Worm (Caenorhabditis elegans): ENCODE results near the gene nhr-288.

Gene nhr-288

ce11 chrV:18344194-18344593 lies 38.3 kb downstream of the nhr-288 start:
- TF ChIP-seq unc-62 (GFP tag; optimal IDR thresholded peaks at IDR 0.05): no peak

ce11 chrV:18339807-18340206 lies 42.7 kb downstream of the nhr-288 start, which contains the start of gene C08E8.10:
Gene C08E8.10, minus strand, starts transcription at chrV:18339907.
- TF ChIP-seq ztf-11 (tag; optimal IDR thresholded peaks at IDR 0.05): no peak
- no peak for TF ChIP-seq sem-2 (GFP tag; optimal IDR thresholded peaks at IDR 0.05)
- TF ChIP-seq lin-13 (tag; optimal IDR thresholded peaks at IDR 0.05): no peak
- TF ChIP-seq nhr-12 (tag; optimal IDR thresholded peaks at IDR 0.05): no peak
- TF ChIP-seq bed-3 (GFP tag; optimal IDR thresholded peaks at IDR 0.05): no peak
- no peak for TF ChIP-seq unc-39 (tag; optimal IDR thresholded peaks at IDR 0.05)
- no peak for TF ChIP-seq unc-62 (GFP tag; optimal IDR thresholded peaks at IDR 0.05)
- no peak for TF ChIP-seq cnd-1 (tag; optimal IDR thresholded peaks at IDR 0.05)
- no peak for TF ChIP-seq unc-120 (tag; optimal IDR thresholded peaks at IDR 0.05; ENCODE audit: poor library complexity, severe bottlenecking)
- TF ChIP-seq ceh-43 (GFP tag; optimal IDR thresholded peaks at IDR 0.05): no peak

ce11 chrV:18337643-18338042 lies 44.8 kb downstream of the nhr-288 start:
- TF ChIP-seq cnd-1 (tag; optimal IDR thresholded peaks at IDR 0.05): no peak
- no peak for TF ChIP-seq elt-3 (tag; optimal IDR thresholded peaks at IDR 0.05)
- TF ChIP-seq mep-1 (tag; optimal IDR thresholded peaks at IDR 0.05): no peak
- TF ChIP-seq lin-13 (tag; optimal IDR thresholded peaks at IDR 0.05): no peak
- TF ChIP-seq bed-3 (GFP tag; optimal IDR thresholded peaks at IDR 0.05): no peak

ce11 chrV:18331086-18331485 lies 51.4 kb downstream of the nhr-288 start, which contains the start of gene B0462.4:
Gene B0462.4, minus strand, starts transcription at chrV:18331186.
- TF ChIP-seq lsy-2 (tag; optimal IDR thresholded peaks at IDR 0.05) (no peak), nhr-2 (tag; optimal IDR thresholded peaks at IDR 0.05) (no peak), nhr-12 (tag; optimal IDR thresholded peaks at IDR 0.05) (no peak)
